Fruit fly (Drosophila melanogaster): Measurements from ENCODE around the gene Gal.

Gal gene

dm6 chr2L:6047528-6048160 is 41.0 kb upstream of the Gal start, which contains the start of gene IPIP (continued):
- peak; percentile 63 for TF ChIP-seq nerfin-2 (GFP tag; IDR thresholded peaks at IDR 0.05; ENCODE audit: partially characterized antibody)
- TF ChIP-seq hkb (optimal IDR thresholded peaks at IDR 0.05) = no peak
- TF ChIP-seq hkb (GFP tag; IDR thresholded peaks at IDR 0.05) = peak; percentile 34; the same call in 1 of the 2 replicates
- TF ChIP-seq nau (GFP tag; optimal IDR thresholded peaks at IDR 0.05) = no peak
- TF ChIP-seq CG3847 (GFP tag; IDR thresholded peaks at IDR 0.05) = peak; percentile 70
- peak; percentile 43; the same call in 1 of the 2 replicates for TF ChIP-seq Rx (GFP tag; IDR thresholded peaks at IDR 0.05)
- TF ChIP-seq Blimp-1 (GFP tag; optimal IDR thresholded peaks at IDR 0.05) = peak; percentile 19
- TF ChIP-seq CG2712 (tag; optimal IDR thresholded peaks at IDR 0.05) = peak; percentile 46
- TF ChIP-seq CG6175 (GFP tag; IDR thresholded peaks at IDR 0.05) = 0 out of 3 replicates have a peak, but pooled peaks have one; percentile 20
- TF ChIP-seq E2f1 (GFP tag; IDR thresholded peaks at IDR 0.05) = 0 out of 2 replicates have a peak, but pooled peaks have one; percentile 7
- peak; percentile 79 for TF ChIP-seq tna (GFP tag; IDR thresholded peaks at IDR 0.05; ENCODE audit: partially characterized antibody)
- no peak for TF ChIP-seq CG7556 (GFP tag; optimal IDR thresholded peaks at IDR 0.05)
- no peak for TF ChIP-seq CG6854 (GFP tag; optimal IDR thresholded peaks at IDR 0.05)
- TF ChIP-seq gcm2 (GFP tag; optimal IDR thresholded peaks at IDR 0.05) = peak; percentile 30
- TF ChIP-seq CG7372 (GFP tag; IDR thresholded peaks at IDR 0.05) = peak; percentile 42; the same call in 1 of the 2 replicates
- no peak for TF ChIP-seq CG8089 (GFP tag; optimal IDR thresholded peaks at IDR 0.05)
- TF ChIP-seq ro (GFP tag; IDR thresholded peaks at IDR 0.05) = no peak; the same call in 1 of the 2 replicates
- TF ChIP-seq zfh2 (GFP tag; optimal IDR thresholded peaks at IDR 0.05) = peak; percentile 9
- peak; percentile 90 for TF ChIP-seq Sry-δ (GFP tag; optimal IDR thresholded peaks at IDR 0.05)
- peak; percentile 7 to 29 for TF ChIP-seq dpn (GFP tag; optimal IDR thresholded peaks at IDR 0.05)
- peak; percentile 12 for TF ChIP-seq CG12391 (tag; optimal IDR thresholded peaks at IDR 0.05)
- peak; percentile 58 for TF ChIP-seq mirr (GFP tag; optimal IDR thresholded peaks at IDR 0.05)
- peak; percentile 48 for TF ChIP-seq CG10209 (GFP tag; optimal IDR thresholded peaks at IDR 0.05)
- peak; percentile 4 for TF ChIP-seq Fer1 (GFP tag; optimal IDR thresholded peaks at IDR 0.05)
- peak; percentile 52; the same call in 2 of the 3 replicates for TF ChIP-seq Dbx (GFP tag; IDR thresholded peaks at IDR 0.05)
- peak; percentile 15 for TF ChIP-seq CG18599 (GFP tag; optimal IDR thresholded peaks at IDR 0.05)
- peak; percentile 29; the same call in 1 of the 3 replicates for TF ChIP-seq tgo (GFP tag; IDR thresholded peaks at IDR 0.05)
- no peak for TF ChIP-seq Sry-β (GFP tag; optimal IDR thresholded peaks at IDR 0.05)
- no peak for TF ChIP-seq CG7745 (tag; optimal IDR thresholded peaks at IDR 0.05)
- TF ChIP-seq fru (optimal IDR thresholded peaks at IDR 0.05) = no peak
- peak; percentile 79 for TF ChIP-seq CG9932 (GFP tag; IDR thresholded peaks at IDR 0.05)
- TF ChIP-seq CG7928 (GFP tag; optimal IDR thresholded peaks at IDR 0.05) = no peak
- peak; percentile 66 for TF ChIP-seq ftz-f1 (GFP tag; optimal IDR thresholded peaks at IDR 0.05)
- TF ChIP-seq tll (GFP tag; optimal IDR thresholded peaks at IDR 0.05) = no peak
- TF ChIP-seq Hmr (GFP tag; optimal IDR thresholded peaks at IDR 0.05) = peak; percentile 31
- peak; percentile 91 for TF ChIP-seq Med (GFP tag)
- TF ChIP-seq CG1529 (GFP tag; optimal IDR thresholded peaks at IDR 0.05) = no peak
- peak; percentile 7 for TF ChIP-seq gro (GFP tag; optimal IDR thresholded peaks at IDR 0.05)
- peak; percentile 100 for TF ChIP-seq CG6254 (GFP tag; optimal IDR thresholded peaks at IDR 0.05)
- peak; percentile 13 for TF ChIP-seq CTCF (GFP tag; optimal IDR thresholded peaks at IDR 0.05)
- no peak for TF ChIP-seq ac (GFP tag; optimal IDR thresholded peaks at IDR 0.05)
- no peak for TF ChIP-seq CG6683 (GFP tag; optimal IDR thresholded peaks at IDR 0.05)
- TF ChIP-seq ci (GFP tag; IDR thresholded peaks at IDR 0.05) = peak; percentile 79
- TF ChIP-seq prd (optimal IDR thresholded peaks at IDR 0.05) = no peak
- TF ChIP-seq prd (GFP tag; IDR thresholded peaks at IDR 0.05) = peak; percentile 44; the same call in 1 of the 3 replicates
- no peak for TF ChIP-seq CG17912 (GFP tag; optimal IDR thresholded peaks at IDR 0.05)
- TF ChIP-seq Doc3 (GFP tag; IDR thresholded peaks at IDR 0.05; ENCODE audit: partially characterized antibody) = peak; percentile 73
- TF ChIP-seq E2f2 (GFP tag; IDR thresholded peaks at IDR 0.05) = peak; percentile 39; the same call in 1 of the 2 replicates
- no peak for TF ChIP-seq unpg (GFP tag; optimal IDR thresholded peaks at IDR 0.05)
- TF ChIP-seq Adf1 (GFP tag; IDR thresholded peaks at IDR 0.05) = peak; percentile 33; the same call in 1 of the 2 replicates

Data from whole organism, embryonic.